Fruit fly (Drosophila melanogaster) ovary, adult (tissue): ENCODE results near the gene CG31533.

Experiments used
- CG17801 ChIP-seq: fragments of 200-800 bp; optimal IDR thresholded peaks from 2 replicates; lab custom pipeline; 2019; ENCODE audit warnings: missing biosample characterization, mild to moderate bottlenecking, missing genetic modification characterization, moderate library complexity; ENCODE audit not compliant: partially characterized antibody

CG31533 gene

dm6 chr3R:14107597-14107996 is 49.6 kb downstream of the CG31533 start:
- no peak for TF ChIP-seq CG17801 (GFP tag; lab: Kevin White, UChicago)
